Fruit fly (Drosophila melanogaster) whole organism, pupa: Measurements from ENCODE around the gene Sxl.

Experiments
- CG10348 ChIP-seq: fragments of 200-800 bp; sonication (Bioruptor generic); IDR thresholded peaks from 2 replicates; pipeline ENCODE4 v1.3.6; 2022; ENCODE audit warnings: missing biosample characterization, missing genetic modification characterization
- CG12605 ChIP-seq: fragments of 200-800 bp; sonication (Bioruptor generic); IDR thresholded peaks from 2 replicates; pipeline ENCODE4 v1.3.6; 2022; ENCODE audit warnings: missing biosample characterization, missing genetic modification characterization
- CG13204 ChIP-seq: fragments of 200-800 bp; sonication (Bioruptor generic); optimal IDR thresholded peaks from 2 replicates; lab custom pipeline; 2018; ENCODE audit warnings: missing biosample characterization, mild to moderate bottlenecking, missing genetic modification characterization, moderate library complexity
- CG8159 ChIP-seq: fragments of 200-800 bp; sonication (Bioruptor generic); optimal IDR thresholded peaks from 3 replicates; lab custom pipeline; 2018; ENCODE audit warnings: missing biosample characterization, mild to moderate bottlenecking, missing genetic modification characterization, moderate library complexity
- CG8301 ChIP-seq: fragments of 200-800 bp; sonication (Bioruptor generic); optimal IDR thresholded peaks from 2 replicates; lab custom pipeline; 2018; ENCODE audit warnings: missing biosample characterization, mild to moderate bottlenecking, missing genetic modification characterization
- Ets98B ChIP-seq: fragments of 200-800 bp; sonication (Bioruptor generic); IDR thresholded peaks from 2 replicates; pipeline ENCODE4 v1.3.6; 2022; ENCODE audit warnings: missing biosample characterization, missing genetic modification characterization
- Pif1A ChIP-seq: fragments of 200-800 bp; sonication (Bioruptor generic); optimal IDR thresholded peaks from 3 replicates; lab custom pipeline; 2016; ENCODE audit warnings: missing biosample characterization, missing genetic modification characterization
- Pif1B ChIP-seq: fragments of 200-800 bp; sonication (Bioruptor generic); optimal IDR thresholded peaks from 3 replicates; lab custom pipeline; 2016; ENCODE audit warnings: missing biosample characterization, missing genetic modification characterization
- Snoo ChIP-seq: fragments of 200-800 bp; sonication (Bioruptor generic); optimal IDR thresholded peaks from 3 replicates; lab custom pipeline; 2017; ENCODE audit warnings: missing biosample characterization, mild to moderate bottlenecking, missing genetic modification characterization, inconsistent platforms
- fd96Ca ChIP-seq: fragments of 200-800 bp; sonication (Bioruptor generic); IDR thresholded peaks from 3 replicates; pipeline ENCODE4 v1.3.6; 2022; ENCODE audit warnings: missing biosample characterization, missing genetic modification characterization
- gl ChIP-seq: fragments of 200-800 bp; sonication (Bioruptor generic); optimal IDR thresholded peaks from 2 replicates; lab custom pipeline; 2018; ENCODE audit warnings: missing biosample characterization, mild to moderate bottlenecking, missing genetic modification characterization
- rn ChIP-seq: fragments of 200-800 bp; sonication (Bioruptor generic); IDR thresholded peaks from 2 replicates; pipeline ENCODE4 v1.3.6; 2022; ENCODE audit warnings: missing biosample characterization, missing genetic modification characterization

dm6 chrX:7124474-7124873, 26.6 kb upstream of the Sxl start:
- no peak for TF ChIP-seq Snoo (tag; lab: Kevin White, UChicago)
- TF ChIP-seq gl (tag; lab: Kevin White, UChicago), result no peak
- no peak for TF ChIP-seq CG12605
- no peak for TF ChIP-seq Ets98B (GFP tag; lab: Robert Waterston, UW)
- no peak for TF ChIP-seq CG10348 (GFP tag; lab: Robert Waterston, UW)
- TF ChIP-seq CG8159 (tag; lab: Kevin White, UChicago), result no peak
- TF ChIP-seq CG13204 (GFP tag; lab: Kevin White, UChicago), result no peak
- TF ChIP-seq rn (GFP tag; lab: Robert Waterston, UW), result no peak
- TF ChIP-seq CG8301 (tag; lab: Kevin White, UChicago), result no peak
- TF ChIP-seq Pif1B (GFP tag; lab: Kevin White, UChicago), result no peak
- no peak for TF ChIP-seq fd96Ca (GFP tag; lab: Robert Waterston, UW)
- TF ChIP-seq Pif1A (GFP tag; lab: Kevin White, UChicago), result no peak
